Fruit fly (Drosophila melanogaster): ENCODE results near the gene alphaTub84B.

dm6 chr3R:7090337-7090830, 4.0 kb downstream of the alphaTub84B start:
- no peak for TF ChIP-seq CG11617 (GFP tag; optimal IDR thresholded peaks at IDR 0.05)
- no peak for TF ChIP-seq CG5204 (GFP tag; optimal IDR thresholded peaks at IDR 0.05)
- TF ChIP-seq pad (GFP tag; optimal IDR thresholded peaks at IDR 0.05) = no peak
- TF ChIP-seq kay (GFP tag; ENCODE audit: borderline replicate concordance) = no peak
- TF ChIP-seq CG14711 (tag; optimal IDR thresholded peaks at IDR 0.05) = no peak
- no peak for TF ChIP-seq CG7045 (GFP tag; optimal IDR thresholded peaks at IDR 0.05)
- TF ChIP-seq toe (GFP tag; optimal IDR thresholded peaks at IDR 0.05) = no peak
- TF ChIP-seq ovo (GFP tag; optimal IDR thresholded peaks at IDR 0.05) = no peak
- TF ChIP-seq Crg-1 (GFP tag; optimal IDR thresholded peaks at IDR 0.05) = no peak
- no peak for TF ChIP-seq CG33017 (tag; optimal IDR thresholded peaks at IDR 0.05)
- no peak for TF ChIP-seq CG12768 (GFP tag; optimal IDR thresholded peaks at IDR 0.05)
